Worm (Caenorhabditis elegans) whole organism, midembryonic: Measurements from ENCODE around the gene irld-9.

Experiments
- T22C8.4 ChIP-seq: fragments of 200-800 bp; sonication (Bioruptor generic); IDR thresholded peaks from 2 replicates; pipeline ENCODE4 v1.3.6; 2022; ENCODE audit warnings: missing genetic modification characterization, missing compliant biosample characterization
- cog-1 ChIP-seq: sonication (generic microtip); optimal IDR thresholded peaks from 2 replicates; lab custom pipeline; 2016; ENCODE audit warnings: missing genetic modification characterization, missing compliant biosample characterization
- flt-1 ChIP-seq: fragments of 200-800 bp; sonication (Bioruptor generic); IDR thresholded peaks from 2 replicates; pipeline ENCODE4 v1.3.6; 2022; ENCODE audit warnings: missing genetic modification characterization, missing compliant biosample characterization
- klf-2 ChIP-seq: fragments of 200-800 bp; sonication (Bioruptor generic); conservative IDR thresholded peaks from 2 replicates; pipeline ENCODE4 v1.3.6; 2022; ENCODE audit warnings: missing genetic modification reagents, missing genetic modification characterization, missing compliant biosample characterization
- med-1 ChIP-seq: sonication (generic microtip); optimal IDR thresholded peaks from 2 replicates; lab custom pipeline; 2017; ENCODE audit warnings: missing genetic modification characterization, mild to moderate bottlenecking, missing compliant biosample characterization, antibody characterized with exemption, missing genetic modification reagents; ENCODE audit not compliant: insufficient read depth
- ref-1 ChIP-seq: fragments of 200-800 bp; sonication (Bioruptor generic); conservative IDR thresholded peaks from 2 replicates; pipeline ENCODE4 v1.3.6; 2022; ENCODE audit warnings: missing genetic modification reagents, missing genetic modification characterization, missing compliant biosample characterization
- tab-1 ChIP-seq: fragments of 200-800 bp; sonication (Bioruptor generic); IDR thresholded peaks from 2 replicates; pipeline ENCODE4 v1.3.6; 2022; ENCODE audit warnings: missing genetic modification characterization, missing compliant biosample characterization
- ztf-23 ChIP-seq: fragments of 200-800 bp; sonication (Bioruptor generic); IDR thresholded peaks from 2 replicates; pipeline ENCODE4 v1.3.6; 2022; ENCODE audit warnings: missing genetic modification reagents, missing genetic modification characterization, missing compliant biosample characterization
- ztf-29 ChIP-seq: fragments of 200-800 bp; sonication (Bioruptor generic); IDR thresholded peaks from 2 replicates; pipeline ENCODE4 v1.3.6; 2022; ENCODE audit warnings: missing genetic modification reagents, missing genetic modification characterization, missing compliant biosample characterization

The irld-9 gene

DNA sequence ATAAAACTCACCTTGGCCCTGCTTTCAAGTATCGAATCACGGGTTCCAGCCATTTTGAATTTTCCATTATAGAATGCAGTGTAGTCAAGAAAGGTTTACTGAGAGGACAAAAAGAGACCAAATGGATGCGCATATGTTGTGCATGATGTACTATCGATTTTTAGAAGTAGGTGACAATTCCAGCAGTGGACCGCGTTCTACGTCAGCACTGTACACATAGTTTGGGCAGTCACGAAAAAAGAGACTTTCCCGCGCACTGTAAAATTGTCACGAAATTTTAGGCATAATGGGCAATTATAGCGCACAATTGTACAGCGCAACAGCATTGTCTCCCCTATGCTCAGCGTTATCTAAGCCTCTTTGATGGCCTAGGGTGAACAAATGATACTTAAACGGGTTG, 47.7 kb downstream of the irld-9 start, which contains the start of gene fbxc-22:
fbxc-22 (minus strand) TSS at position 101 of the 400 bp plus-strand sequence.
- TF ChIP-seq ref-1 (GFP tag; lab: Robert Waterston, UW) = no peak
- TF ChIP-seq ztf-23 (GFP tag; lab: Robert Waterston, UW) = no peak
- TF ChIP-seq flt-1 (GFP tag; lab: Robert Waterston, UW) = no peak
- TF ChIP-seq T22C8.4 (GFP tag; lab: Robert Waterston, UW) = no peak
- no peak for TF ChIP-seq cog-1
- no peak for TF ChIP-seq klf-2 (GFP tag; lab: Robert Waterston, UW)
- no peak for TF ChIP-seq ztf-29 (GFP tag; lab: Robert Waterston, UW)
- TF ChIP-seq tab-1 (GFP tag; lab: Robert Waterston, UW) = no peak
- TF ChIP-seq med-1 (GFP tag; lab: Kevin White, UChicago) = no peak

DNA sequence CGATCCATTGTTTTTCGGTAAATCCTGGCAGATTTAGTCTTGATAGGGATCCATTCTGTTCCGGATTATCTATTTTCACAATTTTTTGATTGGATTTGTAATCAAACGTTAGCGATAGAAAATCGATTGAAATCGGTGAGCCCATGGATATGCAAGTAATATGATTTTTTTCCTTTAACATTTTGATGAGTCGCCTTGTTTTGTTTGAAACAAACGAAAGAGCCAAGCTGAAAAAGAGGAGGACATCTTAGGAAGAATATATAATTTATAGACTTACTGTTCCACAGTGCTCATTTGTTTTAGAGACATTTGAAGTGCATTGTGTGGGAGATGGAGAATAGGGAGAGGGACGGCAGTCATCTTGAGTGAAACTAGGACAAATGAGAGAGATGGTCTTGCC, 49.9 kb downstream of the irld-9 start, which contains the start of the genes fbxb-18 and fbxb-19:
fbxb-18 (minus strand) TSS at position 101 of the 400 bp plus-strand sequence.
fbxb-19 (minus strand) TSS at position 369 of the 400 bp plus-strand sequence.
- TF ChIP-seq ztf-23 (GFP tag; lab: Robert Waterston, UW) (no peak), ref-1 (GFP tag; lab: Robert Waterston, UW) (no peak), flt-1 (GFP tag; lab: Robert Waterston, UW) (no peak), ztf-29 (GFP tag; lab: Robert Waterston, UW) (no peak), tab-1 (GFP tag; lab: Robert Waterston, UW) (no peak), cog-1 (no peak), T22C8.4 (GFP tag; lab: Robert Waterston, UW) (no peak), klf-2 (GFP tag; lab: Robert Waterston, UW) (no peak), med-1 (GFP tag; lab: Kevin White, UChicago) (no peak)
